Worm (Caenorhabditis elegans): ENCODE results near the gene lab-2.

DNA sequence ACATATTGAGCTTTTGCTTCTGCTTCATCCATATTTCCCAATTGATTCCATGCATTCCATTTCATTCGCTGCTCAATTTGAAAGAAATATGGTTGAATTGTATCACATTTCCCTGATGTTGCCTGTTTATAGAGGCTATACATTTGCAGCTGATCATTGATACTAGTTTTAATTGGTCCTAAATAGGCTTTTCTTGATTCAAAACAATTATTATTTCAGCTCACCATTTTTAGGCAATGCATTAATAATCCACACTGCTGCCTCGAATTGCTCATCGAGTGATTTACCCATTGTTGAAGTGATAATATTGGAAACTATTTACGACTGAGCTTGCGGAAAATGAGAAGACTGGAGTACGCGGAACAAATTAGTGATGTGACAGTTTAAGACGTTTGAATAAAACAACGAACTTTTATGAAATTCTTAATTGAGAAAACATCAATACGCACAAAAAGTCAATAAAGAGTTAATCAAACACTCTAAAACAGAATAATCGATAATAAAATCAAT, 20.8 kb downstream of the lab-2 start, which contains the start of gene acbp-4:
- TF ChIP-seq egl-27 (tag; optimal IDR thresholded peaks at IDR 0.05) (no peak), nhr-67 (tag; optimal IDR thresholded peaks at IDR 0.05) (no peak), pha-4 (tag; optimal IDR thresholded peaks at IDR 0.05) (no peak), fkh-10 (GFP tag; optimal IDR thresholded peaks at IDR 0.05) (no peak), elt-3 (tag; optimal IDR thresholded peaks at IDR 0.05) (no peak), elt-2 (tag; optimal IDR thresholded peaks at IDR 0.05) (no peak), ama-1 (optimal IDR thresholded peaks at IDR 0.05) (no peak), ceh-9 (tag; optimal IDR thresholded peaks at IDR 0.05) (no peak), lin-39 (tag; optimal IDR thresholded peaks at IDR 0.05) (no peak), nhr-11 (tag; optimal IDR thresholded peaks at IDR 0.05) (no peak), egl-5 (tag; optimal IDR thresholded peaks at IDR 0.05) (no peak), R02D3.7 (tag; optimal IDR thresholded peaks at IDR 0.05) (no peak)
